Fruit fly (Drosophila melanogaster) whole organism, embryonic: ENCODE measurements around the gene Taf6.

Source experiments
- BtbVII ChIP-seq: fragments of 200-800 bp; sonication (Bioruptor generic); optimal IDR thresholded peaks from 3 replicates; lab custom pipeline; 2017; ENCODE audit warnings: missing biosample characterization, mild to moderate bottlenecking, missing genetic modification characterization
- CG1024 ChIP-seq: fragments of 200-800 bp; sonication (Bioruptor generic); IDR thresholded peaks from 2 replicates; pipeline ENCODE4 v1.3.6; 2022; ENCODE audit warnings: missing biosample characterization, missing genetic modification characterization
- CG10462 ChIP-seq: fragments of 200-800 bp; sonication (Bioruptor generic); optimal IDR thresholded peaks from 2 replicates; lab custom pipeline; 2016; ENCODE audit warnings: missing biosample characterization, missing genetic modification characterization
- CG11093 ChIP-seq: fragments of 200-800 bp; sonication (Bioruptor generic); IDR thresholded peaks from 3 replicates; pipeline ENCODE4 v1.3.6; 2022; ENCODE audit warnings: missing biosample characterization, missing genetic modification characterization
- CG11456 ChIP-seq: fragments of 200-800 bp; sonication (Bioruptor generic); IDR thresholded peaks from 3 replicates; pipeline ENCODE4 v1.3.6; 2022; ENCODE audit warnings: missing biosample characterization, missing genetic modification characterization
- CG11695 ChIP-seq: fragments of 200-800 bp; sonication (Bioruptor generic); IDR thresholded peaks from 3 replicates; pipeline ENCODE4 v1.3.6; 2022; ENCODE audit warnings: missing biosample characterization, missing genetic modification characterization
- CG1233 ChIP-seq: fragments of 200-800 bp; sonication (Bioruptor generic); optimal IDR thresholded peaks from 4 replicates; lab custom pipeline; 2018; ENCODE audit warnings: missing biosample characterization, mild to moderate bottlenecking, missing genetic modification characterization
- CG13775 ChIP-seq: fragments of 200-800 bp; sonication (Bioruptor generic); optimal IDR thresholded peaks from 3 replicates; lab custom pipeline; 2017; ENCODE audit warnings: missing biosample characterization, mild to moderate bottlenecking, missing genetic modification characterization
- CG15011 ChIP-seq: fragments of 200-800 bp; sonication (Bioruptor generic); optimal IDR thresholded peaks from 3 replicates; lab custom pipeline; 2018; ENCODE audit warnings: missing biosample characterization, mild to moderate bottlenecking, missing genetic modification characterization
- CG15479 ChIP-seq: fragments of 200-800 bp; sonication (Bioruptor generic); optimal IDR thresholded peaks from 3 replicates; lab custom pipeline; 2019; ENCODE audit warnings: missing biosample characterization, mild to moderate bottlenecking, missing genetic modification characterization, moderate library complexity
- CG17829 ChIP-seq: fragments of 200-800 bp; optimal IDR thresholded peaks from 2 replicates; lab custom pipeline; 2019; ENCODE audit warnings: missing biosample characterization, mild to moderate bottlenecking, missing genetic modification characterization, moderate library complexity
- CG18619 ChIP-seq: fragments of 200-800 bp; sonication (Bioruptor generic); optimal IDR thresholded peaks from 3 replicates; lab custom pipeline; 2017; ENCODE audit warnings: missing biosample characterization, mild to moderate bottlenecking, missing genetic modification characterization
- CG2199 ChIP-seq: fragments of 200-800 bp; sonication (Bioruptor generic); IDR thresholded peaks from 3 replicates; pipeline ENCODE4 v1.3.6; 2022; ENCODE audit warnings: missing biosample characterization, missing genetic modification characterization
- CG31365 ChIP-seq: fragments of 200-800 bp; sonication (Bioruptor generic); optimal IDR thresholded peaks from 2 replicates; lab custom pipeline; 2018; ENCODE audit warnings: missing biosample characterization, mild to moderate bottlenecking, missing genetic modification characterization
- CG34422 ChIP-seq: fragments of 200-800 bp; sonication (Bioruptor generic); IDR thresholded peaks from 3 replicates; pipeline ENCODE4 v1.3.6; 2022; ENCODE audit warnings: missing biosample characterization, missing genetic modification characterization
- CG3995 ChIP-seq: fragments of 200-800 bp; sonication (Bioruptor generic); optimal IDR thresholded peaks from 3 replicates; lab custom pipeline; 2016; ENCODE audit warnings: missing biosample characterization, missing genetic modification characterization
- CG4404 ChIP-seq: fragments of 200-800 bp; sonication (Bioruptor generic); IDR thresholded peaks from 2 replicates; pipeline ENCODE4 v1.3.6; 2022; ENCODE audit warnings: missing biosample characterization, missing genetic modification characterization
- CG4820 ChIP-seq: fragments of 200-800 bp; sonication (Bioruptor generic); optimal IDR thresholded peaks from 3 replicates; lab custom pipeline; 2016; ENCODE audit warnings: missing biosample characterization, missing genetic modification characterization
- CG5180 ChIP-seq: fragments of 200-800 bp; sonication (Bioruptor generic); optimal IDR thresholded peaks from 3 replicates; lab custom pipeline; 2017; ENCODE audit warnings: missing biosample characterization, missing genetic modification characterization, mild to moderate bottlenecking, moderate library complexity, missing genetic modification reagents
- CG6654 ChIP-seq: fragments of 200-800 bp; sonication (Bioruptor generic); optimal IDR thresholded peaks from 2 replicates; lab custom pipeline; 2017; ENCODE audit warnings: missing biosample characterization, mild to moderate bottlenecking, missing genetic modification characterization
- CG6765 ChIP-seq: fragments of 200-800 bp; sonication (Bioruptor generic); optimal IDR thresholded peaks from 3 replicates; lab custom pipeline; 2017; ENCODE audit warnings: missing biosample characterization, mild to moderate bottlenecking, missing genetic modification characterization
- CG9817 ChIP-seq: fragments of 200-800 bp; sonication (Bioruptor generic); optimal IDR thresholded peaks from 2 replicates; lab custom pipeline; 2018; ENCODE audit warnings: missing biosample characterization, mild to moderate bottlenecking, missing genetic modification characterization, moderate library complexity
- Dp ChIP-seq: fragments of 200-800 bp; sonication (Bioruptor generic); optimal IDR thresholded peaks from 2 replicates; lab custom pipeline; 2018; ENCODE audit warnings: missing biosample characterization, mild to moderate bottlenecking, missing genetic modification characterization, moderate library complexity
- Ets65A ChIP-seq: fragments of 200-800 bp; sonication (Bioruptor generic); peaks from one replicate; lab custom pipeline; 2016; ENCODE audit warnings: missing biosample characterization, missing genetic modification characterization
- GATAe ChIP-seq: fragments of 200-800 bp; sonication (Bioruptor generic); conservative IDR thresholded peaks from 2 replicates; pipeline ENCODE4 v1.3.6; 2022; ENCODE audit warnings: missing biosample characterization, missing genetic modification characterization
- Hey ChIP-seq: fragments of 200-800 bp; sonication (Bioruptor generic); optimal IDR thresholded peaks from 3 replicates; lab custom pipeline; 2018; ENCODE audit warnings: missing biosample characterization, mild to moderate bottlenecking, missing genetic modification characterization
- HmgZ ChIP-seq: fragments of 200-800 bp; sonication (Bioruptor generic); optimal IDR thresholded peaks from 2 replicates; lab custom pipeline; 2018; ENCODE audit warnings: missing biosample characterization, mild to moderate bottlenecking, missing genetic modification characterization
- MTF-1 ChIP-seq: fragments of 200-800 bp; sonication (Bioruptor generic); optimal IDR thresholded peaks from 2 replicates; lab custom pipeline; 2018; ENCODE audit warnings: missing biosample characterization, mild to moderate bottlenecking, missing genetic modification characterization, borderline replicate concordance
- Max ChIP-seq: fragments of 200-800 bp; sonication (Bioruptor generic); optimal IDR thresholded peaks from 2 replicates; lab custom pipeline; 2016; ENCODE audit warnings: missing biosample characterization, mild to moderate bottlenecking, missing genetic modification characterization
- Opbp ChIP-seq: fragments of 200-800 bp; sonication (Bioruptor generic); IDR thresholded peaks from 3 replicates; pipeline ENCODE4 v1.3.6; 2022; ENCODE audit warnings: missing biosample characterization, missing genetic modification characterization; ENCODE audit not compliant: partially characterized antibody
- Rfx ChIP-seq: fragments of 200-800 bp; sonication (Bioruptor generic); IDR thresholded peaks from 2 replicates; pipeline ENCODE4 v1.3.6; 2022; ENCODE audit warnings: missing biosample characterization, missing genetic modification characterization
- al ChIP-seq: fragments of 200-800 bp; sonication (Bioruptor generic); IDR thresholded peaks from 2 replicates; pipeline ENCODE4 v1.3.6; 2022; ENCODE audit warnings: missing biosample characterization, missing genetic modification characterization
- amos ChIP-seq: fragments of 200-800 bp; sonication (Bioruptor generic); IDR thresholded peaks from 2 replicates; pipeline ENCODE4 v1.3.6; 2022; ENCODE audit warnings: missing biosample characterization, missing genetic modification characterization; ENCODE audit not compliant: partially characterized antibody
- caup ChIP-seq: fragments of 200-800 bp; sonication (Bioruptor generic); optimal IDR thresholded peaks from 3 replicates; lab custom pipeline; 2017; ENCODE audit warnings: missing biosample characterization, mild to moderate bottlenecking, missing genetic modification characterization, moderate library complexity; ENCODE audit not compliant: severe bottlenecking
- ci ChIP-seq: fragments of 200-800 bp; sonication (Bioruptor generic); IDR thresholded peaks from 3 replicates; pipeline ENCODE4 v1.3.6; 2022; ENCODE audit warnings: missing biosample characterization, missing genetic modification characterization
- crol ChIP-seq: fragments of 200-800 bp; sonication (Bioruptor generic); IDR thresholded peaks from 2 replicates; pipeline ENCODE4 v1.3.6; 2022; ENCODE audit warnings: missing biosample characterization, missing genetic modification characterization
- dati ChIP-seq: fragments of 200-800 bp; sonication (Bioruptor generic); IDR thresholded peaks from 2 replicates; pipeline ENCODE4 v1.3.6; 2022; ENCODE audit warnings: missing biosample characterization, missing genetic modification characterization
- dimm ChIP-seq: fragments of 200-800 bp; sonication (Bioruptor generic); IDR thresholded peaks from 2 replicates; pipeline ENCODE4 v1.3.6; 2022; ENCODE audit warnings: missing biosample characterization, missing genetic modification characterization
- dysf ChIP-seq: fragments of 200-800 bp; sonication (Bioruptor generic); IDR thresholded peaks from 3 replicates; pipeline ENCODE4 v1.3.6; 2022; ENCODE audit warnings: missing biosample characterization, missing genetic modification characterization
- emc ChIP-seq: fragments of 200-800 bp; sonication (Bioruptor generic); optimal IDR thresholded peaks from 2 replicates; lab custom pipeline; 2016; ENCODE audit warnings: missing biosample characterization, missing genetic modification characterization
- esg ChIP-seq: fragments of 200-800 bp; sonication (Bioruptor generic); conservative IDR thresholded peaks from 2 replicates; pipeline ENCODE4 v1.3.6; 2022; ENCODE audit warnings: missing biosample characterization, missing genetic modification characterization
- gro ChIP-seq: fragments of 200-800 bp; sonication (Bioruptor generic); optimal IDR thresholded peaks from 2 replicates; lab custom pipeline; 2016; ENCODE audit warnings: missing biosample characterization, missing genetic modification characterization
- gsb-n ChIP-seq: fragments of 200-800 bp; sonication (Bioruptor generic); optimal IDR thresholded peaks from 3 replicates; lab custom pipeline; 2018; ENCODE audit warnings: missing biosample characterization, mild to moderate bottlenecking, missing genetic modification characterization
- odd ChIP-seq: fragments of 200-800 bp; sonication (Bioruptor generic); optimal IDR thresholded peaks from 2 replicates; lab custom pipeline; 2017; ENCODE audit warnings: missing biosample characterization, mild to moderate bottlenecking, missing genetic modification characterization
- pita ChIP-seq: fragments of 200-800 bp; sonication (Bioruptor generic); optimal IDR thresholded peaks from 2 replicates; lab custom pipeline; 2017; ENCODE audit warnings: missing biosample characterization, mild to moderate bottlenecking, missing genetic modification characterization
- sob ChIP-seq: fragments of 200-800 bp; sonication (Bioruptor generic); IDR thresholded peaks from 2 replicates; pipeline ENCODE4 v1.3.6; 2022; ENCODE audit warnings: missing biosample characterization, missing genetic modification characterization
- stwl ChIP-seq: fragments of 200-800 bp; sonication (Bioruptor generic); optimal IDR thresholded peaks from 3 replicates; lab custom pipeline; 2018; ENCODE audit warnings: missing biosample characterization, mild to moderate bottlenecking, missing genetic modification characterization, moderate library complexity
- tna ChIP-seq: fragments of 200-800 bp; sonication (Bioruptor generic); IDR thresholded peaks from 2 replicates; pipeline ENCODE4 v1.3.6; 2022; ENCODE audit warnings: missing biosample characterization, missing genetic modification characterization; ENCODE audit not compliant: partially characterized antibody

The Taf6 gene

DNA sequence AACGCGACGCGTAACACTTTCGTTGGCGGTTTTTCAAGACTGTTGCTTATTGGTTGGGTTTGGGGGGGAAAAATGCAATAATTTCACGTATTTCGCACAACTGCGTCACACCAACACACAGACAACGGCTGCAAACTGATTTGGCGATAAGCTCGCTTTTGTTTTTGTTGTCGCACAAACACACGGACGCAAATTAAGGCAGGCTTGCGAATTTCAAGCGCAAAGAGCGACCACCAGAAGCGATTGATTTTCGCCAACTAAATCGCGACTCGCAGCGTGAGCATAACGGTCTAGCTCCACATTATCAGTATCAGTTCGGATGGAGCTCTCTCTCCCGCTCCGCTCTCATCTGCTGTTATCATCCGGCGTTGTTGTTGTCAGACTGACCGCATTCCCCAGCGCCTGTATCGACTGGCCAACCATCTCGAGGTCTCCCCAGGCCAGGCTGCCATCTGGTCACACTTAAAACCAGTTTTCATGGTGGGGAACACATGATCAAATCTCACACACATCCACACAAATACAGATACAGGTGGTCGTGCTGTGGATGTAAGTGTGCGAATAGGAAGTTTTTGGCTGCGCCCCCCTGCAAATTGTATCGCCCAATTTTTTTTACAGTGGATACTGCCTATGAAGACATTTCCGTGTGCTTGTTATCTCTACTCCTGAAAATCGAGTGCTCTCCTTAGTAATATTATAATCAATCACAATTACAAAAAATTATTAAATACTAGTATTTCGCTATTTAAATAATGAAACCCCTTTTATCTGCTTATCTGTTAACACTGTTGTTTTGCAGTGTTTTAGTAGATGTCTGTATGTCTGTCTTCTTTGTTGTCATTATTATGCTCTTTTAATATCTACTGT, 34.1 kb downstream of the Taf6 start (continued):
- peak; percentile 64 for TF ChIP-seq CG15011 (GFP tag; lab: Kevin White, UChicago)
- peak; percentile 16 for TF ChIP-seq CG4820 (GFP tag; lab: Kevin White, UChicago)
- peak; percentile 32 for TF ChIP-seq Max (GFP tag; lab: Kevin White, UChicago)
- no peak for TF ChIP-seq CG11456 (GFP tag; lab: Robert Waterston, UW)
- TF ChIP-seq GATAe (GFP tag; lab: Robert Waterston, UW): peak; percentile 41
- no peak; the same call in 1 of the 2 replicates for TF ChIP-seq amos (GFP tag; lab: Robert Waterston, UW)
- peak; percentile 87 for TF ChIP-seq Rfx
- TF ChIP-seq CG15479 (GFP tag; lab: Kevin White, UChicago): no peak
- TF ChIP-seq gsb-n (tag; lab: Kevin White, UChicago): no peak
- no peak for TF ChIP-seq Dp (GFP tag; lab: Kevin White, UChicago)
- TF ChIP-seq esg (GFP tag; lab: Robert Waterston, UW): peak; percentile 52
- TF ChIP-seq dimm: no peak
- TF ChIP-seq BtbVII (GFP tag; lab: Kevin White, UChicago): peak; percentile 55
- peak; percentile 67; the same call in 2 of the 3 replicates for TF ChIP-seq ci
- TF ChIP-seq odd: peak; percentile 56
- no peak for TF ChIP-seq MTF-1 (GFP tag; lab: Kevin White, UChicago)
- TF ChIP-seq CG1233: peak; percentile 47
- 0 out of 2 replicates have a peak, but pooled peaks have one; percentile 12 for TF ChIP-seq CG4404
- TF ChIP-seq sob (GFP tag; lab: Robert Waterston, UW): peak; percentile 69
- peak; percentile 37 for TF ChIP-seq CG3995 (GFP tag; lab: Kevin White, UChicago)
- 0 out of 2 replicates have a peak, but pooled peaks have one; percentile 37 for TF ChIP-seq crol
- no peak for TF ChIP-seq stwl (tag; lab: Kevin White, UChicago)
- TF ChIP-seq dati (GFP tag; lab: Robert Waterston, UW): no peak
- peak; percentile 56 for TF ChIP-seq CG9817 (tag; lab: Kevin White, UChicago)
- TF ChIP-seq CG13775 (GFP tag; lab: Kevin White, UChicago): peak; percentile 54
- peak; percentile 69 for TF ChIP-seq caup (GFP tag; lab: Kevin White, UChicago)
- TF ChIP-seq Opbp (GFP tag; lab: Robert Waterston, UW): peak; percentile 30; the same call in 1 of the 3 replicates
- TF ChIP-seq CG17829 (tag; lab: Kevin White, UChicago): peak; percentile 53
- peak; percentile 78 for TF ChIP-seq al
- TF ChIP-seq CG11093: 0 out of 3 replicates have a peak, but pooled peaks have one; percentile 10
- TF ChIP-seq tna (GFP tag; lab: Robert Waterston, UW): no peak
- peak; percentile 54; the same call in 2 of the 3 replicates for TF ChIP-seq CG11695 (GFP tag; lab: Robert Waterston, UW)
- TF ChIP-seq HmgZ (tag; lab: Kevin White, UChicago): peak; percentile 78
- peak; percentile 72; the same call in 1 of the 3 replicates for TF ChIP-seq CG2199 (GFP tag; lab: Robert Waterston, UW)
- no peak for TF ChIP-seq Hey (tag; lab: Kevin White, UChicago)
- TF ChIP-seq pita: no peak
- TF ChIP-seq CG10462: no peak
- TF ChIP-seq CG5180 (GFP tag; lab: Kevin White, UChicago): no peak
- TF ChIP-seq CG31365: no peak
- TF ChIP-seq CG34422: peak; percentile 62; the same call in 1 of the 3 replicates
- TF ChIP-seq dysf (GFP tag; lab: Robert Waterston, UW): peak; percentile 75; the same call in 2 of the 3 replicates
- TF ChIP-seq gro (GFP tag; lab: Kevin White, UChicago): peak; percentile 72
- TF ChIP-seq emc: no peak
- TF ChIP-seq CG18619 (GFP tag; lab: Kevin White, UChicago): peak; percentile 16
- TF ChIP-seq CG6765 (GFP tag; lab: Kevin White, UChicago): peak; percentile 14
- no peak for TF ChIP-seq CG6654 (GFP tag; lab: Kevin White, UChicago)
- TF ChIP-seq CG1024 (GFP tag; lab: Robert Waterston, UW): no peak
- no peak for TF ChIP-seq Ets65A (GFP tag; lab: Kevin White, UChicago)
